Worm (Caenorhabditis elegans) whole organism, L4/young adult: ENCODE results near the gene R05F9.9.
A peak's percentile ranks its signal among the peaks of the same experiment; 100 is the strongest.

ENCODE experiments used
- W03F9.2 ChIP-seq: fragments of 150-350 bp; optimal IDR thresholded peaks from 2 replicates; lab custom pipeline; 2014; ENCODE audit warnings: missing biosample characterization, missing genetic modification characterization
- dao-5 ChIP-seq: sonication (generic microtip); optimal IDR thresholded peaks from 2 replicates; lab custom pipeline; 2016; ENCODE audit warnings: missing genotype, missing genetic modification characterization, moderate library complexity, missing compliant biosample characterization
- him-1 ChIP-seq: sonication (generic microtip); optimal IDR thresholded peaks from 2 replicates; lab custom pipeline; 2016; ENCODE audit warnings: missing genotype, missing genetic modification reagents, missing genetic modification characterization, missing compliant biosample characterization

R05F9.9 gene

DNA sequence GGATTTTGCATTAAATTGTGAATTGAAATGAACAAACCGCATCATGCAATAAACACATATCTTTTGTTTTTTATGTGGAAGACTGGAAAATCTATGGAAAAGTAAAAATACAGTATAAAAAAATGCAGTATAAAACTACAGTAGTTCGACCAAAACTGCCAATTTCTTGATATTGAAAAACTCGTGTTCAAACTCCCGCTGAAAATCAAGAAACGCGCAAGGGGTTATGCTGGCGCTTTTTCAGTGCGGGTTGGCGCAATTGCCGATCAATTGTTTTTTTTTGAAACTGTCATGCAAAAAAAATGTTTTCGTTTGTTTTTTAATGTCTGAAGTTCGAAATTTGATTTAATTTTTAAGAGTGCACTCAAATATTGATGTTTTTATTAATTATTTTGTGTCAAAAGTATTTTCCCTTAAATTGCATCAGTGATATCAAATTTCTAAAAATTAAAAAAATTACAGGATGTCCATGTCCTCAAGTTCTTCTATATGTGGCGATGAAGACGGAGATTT is 50.2 kb downstream of the R05F9.9 start, which contains the start of gene dnj-9:
dnj-9 (plus strand) TSS at position 463 of the 513 bp plus-strand sequence.
- TF ChIP-seq him-1 (tag; lab: Kevin White, UChicago) (peak; percentile 92), W03F9.2 (peak; percentile 97), dao-5 (no peak)

DNA sequence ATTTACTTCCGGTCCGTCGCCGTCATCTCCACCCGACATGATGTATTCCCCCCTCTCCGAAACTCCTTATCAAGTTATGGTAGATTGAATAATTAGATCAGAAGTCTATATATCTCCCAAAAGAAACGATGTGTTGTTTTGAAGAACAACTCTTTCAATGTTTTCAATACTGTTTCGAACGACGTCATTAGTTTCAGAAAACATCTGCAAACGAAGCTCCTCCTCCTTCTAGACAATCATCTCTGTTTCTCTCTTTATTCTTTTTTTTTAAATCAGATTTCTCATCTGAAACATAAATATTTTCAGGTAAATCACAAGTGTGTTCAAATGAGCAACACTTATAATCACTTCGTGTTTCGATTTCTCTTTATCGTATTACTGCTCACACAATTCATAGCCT is 52.0 kb downstream of the R05F9.9 start, which contains the start of gene T23B7.3:
T23B7.3 (plus strand) TSS at position 301 of the 400 bp plus-strand sequence.
- TF ChIP-seq him-1 (tag; lab: Kevin White, UChicago) (no peak), dao-5 (no peak), W03F9.2 (no peak)
